Worm (Caenorhabditis elegans) whole organism, L3 larva: Measurements from ENCODE around the gene F25E5.16.

ENCODE experiments used
- elt-1 ChIP-seq: fragments of 150-350 bp; optimal IDR thresholded peaks from 2 replicates; lab custom pipeline; 2014; ENCODE audit warnings: missing biosample characterization, missing genetic modification characterization
- lin-39 ChIP-seq: fragments of 150-350 bp; optimal IDR thresholded peaks from 2 replicates; lab custom pipeline; 2018; ENCODE audit warnings: missing biosample characterization, missing genetic modification reagents, missing genetic modification characterization
- nhr-12 ChIP-seq: fragments of 150-350 bp; optimal IDR thresholded peaks from 2 replicates; lab custom pipeline; 2014; ENCODE audit warnings: missing biosample characterization, missing genetic modification characterization
- nhr-237 ChIP-seq: fragments of 150-350 bp; optimal IDR thresholded peaks from 2 replicates; lab custom pipeline; 2014; ENCODE audit warnings: missing biosample characterization, missing genetic modification characterization
- nhr-28 ChIP-seq: fragments of 150-350 bp; optimal IDR thresholded peaks from 2 replicates; lab custom pipeline; 2014; ENCODE audit warnings: missing biosample characterization, missing genetic modification characterization
- pqm-1 ChIP-seq: fragments of 150-350 bp; optimal IDR thresholded peaks from 2 replicates; lab custom pipeline; 2017; ENCODE audit warnings: missing biosample characterization, missing genetic modification characterization, inconsistent platforms
- snpc-4 ChIP-seq: fragments of 150-350 bp; optimal IDR thresholded peaks from 2 replicates; lab custom pipeline; 2014; ENCODE audit warnings: missing biosample characterization, missing genetic modification characterization
- unc-62 ChIP-seq: fragments of 150-350 bp; sonication (generic microtip); optimal IDR thresholded peaks from 4 replicates; lab custom pipeline; 2014; ENCODE audit warnings: missing biosample characterization, missing genetic modification reagents, missing genetic modification characterization
- zag-1 ChIP-seq: fragments of 150-350 bp; optimal IDR thresholded peaks from 2 replicates; lab custom pipeline; 2014; ENCODE audit warnings: missing biosample characterization, missing genetic modification characterization

ce11 chrV:7400588-7400987 lies 37.5 kb upstream of the F25E5.16 start, which contains the start of gene srx-60:
- no peak for TF ChIP-seq nhr-12 (tag; lab: Kevin White, UChicago)
- TF ChIP-seq nhr-237 = no peak
- no peak for TF ChIP-seq pqm-1 (tag; lab: Kevin White, UChicago)
- TF ChIP-seq zag-1 (tag; lab: Kevin White, UChicago) = no peak
- no peak for TF ChIP-seq unc-62 (GFP tag; lab: Kevin White, UChicago)
- TF ChIP-seq elt-1 (tag; lab: Kevin White, UChicago) = no peak
- no peak for TF ChIP-seq snpc-4 (tag; lab: Kevin White, UChicago)
- TF ChIP-seq nhr-28 (tag; lab: Kevin White, UChicago) = no peak
- no peak for TF ChIP-seq lin-39 (tag; lab: Kevin White, UChicago)
